Fruit fly (Drosophila melanogaster) whole organism, prepupa: Measurements from ENCODE around the gene org-1.

Experiments used
- CG10631 ChIP-seq: fragments of 200-800 bp; sonication (Bioruptor generic); optimal IDR thresholded peaks from 2 replicates; lab custom pipeline; 2016; ENCODE audit warnings: missing biosample characterization, missing genetic modification characterization
- CG11294 ChIP-seq: fragments of 200-800 bp; sonication (Bioruptor generic); IDR thresholded peaks from 2 replicates; pipeline ENCODE4 v1.3.6; 2022; ENCODE audit warnings: missing biosample characterization, missing genetic modification characterization
- CG16779 ChIP-seq: fragments of 200-800 bp; sonication (Bioruptor generic); optimal IDR thresholded peaks from 3 replicates; lab custom pipeline; 2017; ENCODE audit warnings: missing biosample characterization, mild to moderate bottlenecking, missing genetic modification characterization
- CG3032 ChIP-seq: fragments of 200-800 bp; optimal IDR thresholded peaks from 2 replicates; lab custom pipeline; 2019; ENCODE audit warnings: missing biosample characterization, mild to moderate bottlenecking, missing genetic modification characterization, moderate library complexity
- CG32006 ChIP-seq: fragments of 200-800 bp; sonication (Bioruptor generic); optimal IDR thresholded peaks from 3 replicates; lab custom pipeline; 2017; ENCODE audit warnings: missing biosample characterization, mild to moderate bottlenecking, missing genetic modification characterization
- CG3919 ChIP-seq: fragments of 200-800 bp; sonication (Bioruptor generic); optimal IDR thresholded peaks from 3 replicates; lab custom pipeline; 2016; ENCODE audit warnings: missing biosample characterization, missing genetic modification characterization
- CG4318 ChIP-seq: fragments of 200-800 bp; sonication (Bioruptor generic); optimal IDR thresholded peaks from 3 replicates; lab custom pipeline; 2017; ENCODE audit warnings: missing biosample characterization, mild to moderate bottlenecking, missing genetic modification characterization
- CG6276 ChIP-seq: fragments of 200-800 bp; sonication (Bioruptor generic); optimal IDR thresholded peaks from 2 replicates; lab custom pipeline; 2017; ENCODE audit warnings: missing biosample characterization, mild to moderate bottlenecking, missing genetic modification characterization
- CG6792 ChIP-seq: fragments of 200-800 bp; sonication (Bioruptor generic); optimal IDR thresholded peaks from 3 replicates; lab custom pipeline; 2016; ENCODE audit warnings: missing biosample characterization, missing genetic modification characterization
- CG8319 ChIP-seq: fragments of 200-800 bp; sonication (Bioruptor generic); optimal IDR thresholded peaks from 3 replicates; lab custom pipeline; 2016; ENCODE audit warnings: missing biosample characterization, missing genetic modification characterization
- CG8632 ChIP-seq: fragments of 200-800 bp; sonication (Bioruptor generic); optimal IDR thresholded peaks from 3 replicates; lab custom pipeline; 2016; ENCODE audit warnings: missing biosample characterization, missing genetic modification characterization
- CG9139 ChIP-seq: fragments of 200-800 bp; sonication (Bioruptor generic); optimal IDR thresholded peaks from 3 replicates; lab custom pipeline; 2017; ENCODE audit warnings: missing biosample characterization, mild to moderate bottlenecking, missing genetic modification characterization
- Eip78C ChIP-seq: fragments of 200-800 bp; sonication (Bioruptor generic); peaks from one replicate; lab custom pipeline; 2016; ENCODE audit warnings: missing biosample characterization, missing genetic modification characterization
- Gug ChIP-seq: fragments of 200-800 bp; sonication (Bioruptor generic); IDR thresholded peaks from 2 replicates; pipeline ENCODE4 v1.3.6; 2022; ENCODE audit warnings: missing biosample characterization, missing genetic modification characterization
- Hr38 ChIP-seq: sonication (Bioruptor generic); optimal IDR thresholded peaks from 2 replicates; lab custom pipeline; 2016; ENCODE audit warnings: missing biosample characterization, missing genetic modification characterization
- Hr4 ChIP-seq: fragments of 200-800 bp; sonication (Bioruptor generic); optimal IDR thresholded peaks from 3 replicates; lab custom pipeline; 2016; ENCODE audit warnings: missing biosample characterization, missing genetic modification characterization
- Met ChIP-seq: fragments of 200-800 bp; sonication (Bioruptor generic); optimal IDR thresholded peaks from 3 replicates; lab custom pipeline; 2016; ENCODE audit warnings: missing biosample characterization, missing genetic modification characterization
- OdsH ChIP-seq: fragments of 200-800 bp; sonication (Bioruptor generic); optimal IDR thresholded peaks from 3 replicates; lab custom pipeline; 2016; ENCODE audit warnings: missing biosample characterization, missing genetic modification characterization
- Smox ChIP-seq: fragments of 200-800 bp; sonication (Bioruptor generic); optimal IDR thresholded peaks from 3 replicates; lab custom pipeline; 2016; ENCODE audit warnings: missing biosample characterization, missing genetic modification characterization
- Sox102F ChIP-seq: fragments of 200-800 bp; sonication (Bioruptor generic); optimal IDR thresholded peaks from 2 replicates; lab custom pipeline; 2016; ENCODE audit warnings: missing biosample characterization, mild to moderate bottlenecking, missing genetic modification characterization
- Sox14 ChIP-seq: fragments of 200-800 bp; sonication (Bioruptor generic); optimal IDR thresholded peaks from 3 replicates; lab custom pipeline; 2016; ENCODE audit warnings: missing biosample characterization, missing genetic modification characterization
- Sox15 ChIP-seq: fragments of 200-800 bp; sonication (Bioruptor generic); optimal IDR thresholded peaks from 3 replicates; lab custom pipeline; 2016; ENCODE audit warnings: missing biosample characterization, missing genetic modification characterization
- achi ChIP-seq: fragments of 200-800 bp; sonication (Bioruptor generic); optimal IDR thresholded peaks from 3 replicates; lab custom pipeline; 2016; ENCODE audit warnings: missing biosample characterization, missing genetic modification characterization
- cyc ChIP-seq: fragments of 200-800 bp; sonication (Bioruptor generic); optimal IDR thresholded peaks from 3 replicates; lab custom pipeline; 2016; ENCODE audit warnings: missing biosample characterization, missing genetic modification characterization
- dac ChIP-seq: fragments of 200-800 bp; sonication (Bioruptor generic); optimal IDR thresholded peaks from 2 replicates; lab custom pipeline; 2017; ENCODE audit warnings: missing biosample characterization, mild to moderate bottlenecking, missing genetic modification characterization
- eg ChIP-seq: fragments of 200-800 bp; sonication (Bioruptor generic); IDR thresholded peaks from 3 replicates; pipeline ENCODE4 v1.3.6; 2022; ENCODE audit warnings: missing biosample characterization, missing genetic modification characterization
- esn ChIP-seq: fragments of 200-800 bp; sonication (Bioruptor generic); optimal IDR thresholded peaks from 2 replicates; lab custom pipeline; 2016; ENCODE audit warnings: missing biosample characterization, mild to moderate bottlenecking, missing genetic modification characterization, moderate library complexity
- fd59A ChIP-seq: fragments of 200-800 bp; sonication (Bioruptor generic); optimal IDR thresholded peaks from 2 replicates; lab custom pipeline; 2017; ENCODE audit warnings: missing biosample characterization, mild to moderate bottlenecking, missing genetic modification characterization, missing genetic modification reagents
- net ChIP-seq: fragments of 200-800 bp; sonication (Bioruptor generic); optimal IDR thresholded peaks from 3 replicates; lab custom pipeline; 2016; ENCODE audit warnings: missing biosample characterization, missing genetic modification characterization
- pdm3 ChIP-seq: fragments of 200-800 bp; sonication (Bioruptor generic); optimal IDR thresholded peaks from 3 replicates; lab custom pipeline; 2016; ENCODE audit warnings: missing biosample characterization, missing genetic modification characterization
- ss ChIP-seq, 2 experiments: fragments of 200-800 bp; sonication (Bioruptor generic); optimal IDR thresholded peaks; 2 replicates in 1 of 2; 3 replicates in 1 of 2; lab custom pipeline; 2017 to 2018; ENCODE audit warnings: mild to moderate bottlenecking in 2 of 2, missing biosample characterization in 2 of 2, missing genetic modification characterization in 2 of 2, moderate library complexity in 1 of 2
- svp ChIP-seq: fragments of 200-800 bp; sonication (Bioruptor generic); peaks from one replicate; lab custom pipeline; 2016; ENCODE audit warnings: missing biosample characterization, missing genetic modification characterization
- topi ChIP-seq: fragments of 200-800 bp; sonication (Bioruptor generic); optimal IDR thresholded peaks from 3 replicates; lab custom pipeline; 2016; ENCODE audit warnings: missing biosample characterization, missing genetic modification characterization
- vri ChIP-seq: fragments of 200-800 bp; sonication (Bioruptor generic); optimal IDR thresholded peaks from 3 replicates; lab custom pipeline; 2016; ENCODE audit warnings: missing biosample characterization, mild to moderate bottlenecking, missing genetic modification characterization

org-1 gene

DNA sequence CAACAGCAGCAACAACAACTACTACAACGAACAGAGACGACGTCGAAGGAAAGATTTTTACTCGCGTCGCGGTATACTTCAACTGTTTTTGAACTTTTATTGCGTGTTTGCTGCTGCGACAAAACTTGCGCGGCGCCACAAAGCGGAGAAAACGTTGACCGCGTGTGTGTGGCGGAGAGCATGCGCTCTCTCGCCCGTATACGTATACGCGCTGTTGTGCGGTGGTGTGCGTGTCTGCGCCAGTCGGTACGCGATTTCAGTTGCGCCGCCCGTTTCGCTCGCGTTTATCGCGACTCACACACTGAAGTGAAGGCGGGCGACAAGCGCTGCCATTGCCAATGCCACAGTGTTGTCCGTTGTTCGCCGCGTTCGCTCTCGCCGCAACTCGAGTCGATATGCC lies 45.1 kb downstream of the org-1 start (continued):
- TF ChIP-seq esn (no peak), dac (GFP tag; lab: Kevin White, UChicago) (peak; percentile 31), CG8319 (no peak), Smox (peak; percentile 15), pdm3 (GFP tag; lab: Kevin White, UChicago) (no peak), OdsH (GFP tag; lab: Kevin White, UChicago) (no peak), svp (GFP tag; lab: Kevin White, UChicago) (no peak), cyc (GFP tag; lab: Kevin White, UChicago) (no peak), CG11294 (GFP tag; lab: Robert Waterston, UW) (peak; percentile 85; the same call in 1 of the 2 replicates), Met (no peak), net (GFP tag; lab: Kevin White, UChicago) (peak; percentile 56), CG6276 (peak; percentile 59), CG10631 (GFP tag; lab: Kevin White, UChicago) (no peak), Hr38 (GFP tag; lab: Kevin White, UChicago) (no peak), CG8632 (GFP tag; lab: Kevin White, UChicago) (peak; percentile 39), Eip78C (peak; percentile 82), CG3919 (peak; percentile 34), Hr4 (GFP tag; lab: Kevin White, UChicago) (no peak), topi (GFP tag; lab: Kevin White, UChicago) (peak; percentile 63), ss (GFP tag; optimal IDR thresholded peaks at IDR 0.05; lab: Kevin White, UChicago) (peak; percentile 88 to 92), Sox15 (no peak), vri (GFP tag; lab: Kevin White, UChicago) (peak; percentile 60), CG6792 (GFP tag; lab: Kevin White, UChicago) (no peak), CG16779 (peak; percentile 84), Gug (GFP tag; lab: Robert Waterston, UW) (peak; percentile 82)

DNA sequence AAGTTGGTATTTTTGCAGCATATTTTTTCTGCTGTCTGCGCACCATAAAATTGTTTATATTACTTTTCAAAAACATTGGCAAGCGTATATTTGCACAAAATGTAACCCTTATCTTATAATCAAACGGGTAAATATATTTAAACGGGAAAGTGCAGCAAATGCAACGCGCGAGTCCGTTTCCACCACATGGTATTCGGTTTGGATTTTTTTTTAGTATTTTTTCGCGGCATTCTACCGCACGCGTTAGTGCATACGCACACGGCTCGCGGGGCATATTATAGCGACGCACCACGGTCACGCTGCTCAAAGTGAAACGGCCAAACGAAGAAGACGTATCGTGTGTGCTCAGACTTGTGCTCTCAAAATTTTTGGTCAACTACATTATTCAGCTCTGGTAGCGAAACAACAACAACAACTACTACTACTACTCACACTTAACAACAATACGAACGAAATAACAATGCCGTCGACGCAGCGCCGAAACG lies 45.9 kb downstream of the org-1 start, which contains the start of gene Trf2:
Gene Trf2 (plus strand): TSS at position 302 of the 485 bp plus-strand sequence.
- TF ChIP-seq CG3919: peak; percentile 30
- TF ChIP-seq Hr4 (GFP tag; lab: Kevin White, UChicago): no peak
- 0 out of 3 replicates have a peak, but pooled peaks have one; percentile 14 for TF ChIP-seq eg (GFP tag; lab: Robert Waterston, UW)
- TF ChIP-seq svp (GFP tag; lab: Kevin White, UChicago): no peak
- peak; percentile 27 for TF ChIP-seq esn
- no peak for TF ChIP-seq CG9139
- no peak for TF ChIP-seq CG32006 (GFP tag; lab: Kevin White, UChicago)
- peak; percentile 49 for TF ChIP-seq Eip78C
- TF ChIP-seq CG4318: no peak
- TF ChIP-seq Sox14 (GFP tag; lab: Kevin White, UChicago): peak; percentile 17
- TF ChIP-seq Sox102F (GFP tag; lab: Kevin White, UChicago): no peak

DNA sequence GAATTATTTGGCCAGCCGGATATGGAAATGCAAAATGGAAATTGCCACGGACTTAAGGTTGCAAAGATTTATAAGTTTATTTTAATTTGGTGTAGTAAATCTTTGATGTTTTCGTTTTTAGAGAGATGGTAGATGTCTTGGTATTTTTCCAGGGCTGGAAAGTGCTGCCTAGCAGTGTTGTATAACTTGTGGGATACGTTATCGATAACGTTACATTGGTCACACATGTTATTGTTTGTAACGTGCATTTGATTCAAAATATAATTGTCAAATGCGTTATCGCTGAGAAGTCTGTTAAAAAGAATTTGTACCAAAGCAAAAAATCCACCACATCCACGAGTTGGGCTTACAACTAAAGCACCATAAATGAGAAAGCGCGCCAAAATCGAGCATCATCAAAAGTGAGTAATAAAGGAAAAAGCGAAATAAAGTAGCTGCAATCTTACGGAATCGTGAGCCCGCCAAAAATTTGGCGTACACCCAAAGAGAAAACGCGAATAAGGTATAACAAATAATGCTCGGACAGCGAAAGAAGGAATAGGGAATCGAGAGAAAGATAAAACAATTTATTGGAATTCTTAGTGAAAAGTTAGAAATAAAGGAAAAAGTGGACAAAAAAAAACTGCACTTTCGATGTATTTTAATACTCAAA lies 47.6 kb downstream of the org-1 start, which contains the start of gene PIG-T:
Gene PIG-T (minus strand): TSS at position 140 of the 652 bp plus-strand sequence.
- TF ChIP-seq Eip78C (peak; percentile 15), CG3919 (peak; percentile 2), achi (GFP tag; lab: Kevin White, UChicago) (no peak)

- TF ChIP-seq CG11294 (GFP tag; lab: Robert Waterston, UW) (0 out of 2 replicates have a peak, but pooled peaks have one; percentile 5), CG3032 (tag; lab: Kevin White, UChicago) (no peak), ss (GFP tag; optimal IDR thresholded peaks at IDR 0.05; lab: Kevin White, UChicago) (peak in 1 of 2 experiments; percentile 6), fd59A (GFP tag; lab: Kevin White, UChicago) (no peak), achi (GFP tag; lab: Kevin White, UChicago) (no peak), CG3919 (peak; percentile 43), Eip78C (peak; percentile 20)
Measured at dm6 chrX:8399019-8399623, 55.7 kb downstream of the org-1 start.
